Worm (Caenorhabditis elegans): ENCODE measurements around the gene E04F6.6.

Gene E04F6.6

ce11 chrII:7165749-7166148 is 33.6 kb downstream of the E04F6.6 start, which contains the start of gene mfsd-13.2:
mfsd-13.2 (minus strand) TSS chrII:7165849.
- peak in 1 of 2 experiments; percentile 76 for TF ChIP-seq unc-62 (GFP tag; optimal IDR thresholded peaks at IDR 0.05 in 1 of 2)
- TF ChIP-seq unc-62 (tag; optimal IDR thresholded peaks at IDR 0.05), result no peak
- no peak for TF ChIP-seq F26F4.8 (GFP tag; conservative IDR thresholded peaks at IDR 0.05)
- no peak for TF ChIP-seq lin-38 (GFP tag; IDR thresholded peaks at IDR 0.05)

- TF ChIP-seq nhr-11 (tag; optimal IDR thresholded peaks at IDR 0.05) (no peak), unc-62 (GFP tag; optimal IDR thresholded peaks at IDR 0.05 in 1 of 2) (peak in 1 of 2 experiments; percentile 30), unc-62 (tag; optimal IDR thresholded peaks at IDR 0.05) (no peak)
Observed at ce11 chrII:7161512-7161911, 37.9 kb downstream of the E04F6.6 start, which contains the start of gene C27H5.12. C27H5.12 (minus strand) TSS chrII:7161612.

ce11 chrII:7157415-7157814 is 42.0 kb downstream of the E04F6.6 start:
- TF ChIP-seq dmd-6 (GFP tag; IDR thresholded peaks at IDR 0.05) (peak; percentile 78), snpc-1.2 (GFP tag; IDR thresholded peaks at IDR 0.05) (no peak), daf-19 (GFP tag; conservative IDR thresholded peaks at IDR 0.05) (no peak), T20F7.1 (GFP tag; optimal IDR thresholded peaks at IDR 0.05) (peak; percentile 11), nhr-237 (tag; optimal IDR thresholded peaks at IDR 0.05) (no peak), nhr-48 (tag; optimal IDR thresholded peaks at IDR 0.05) (peak; percentile 19), mxl-3 (GFP tag; optimal IDR thresholded peaks at IDR 0.05) (peak; percentile 33), dve-1 (tag; optimal IDR thresholded peaks at IDR 0.05; ENCODE audit: insufficient read depth) (peak; percentile 57), lim-7 (GFP tag; IDR thresholded peaks at IDR 0.05) (no peak), nhr-111 (GFP tag; optimal IDR thresholded peaks at IDR 0.05) (no peak), mxl-2 (GFP tag; conservative IDR thresholded peaks at IDR 0.05) (peak; percentile 79; the same call in 1 of the 2 replicates), pqm-1 (tag; optimal IDR thresholded peaks at IDR 0.05) (peak; percentile 69), lir-3 (tag; optimal IDR thresholded peaks at IDR 0.05) (no peak), Y75B8A.6 (GFP tag; IDR thresholded peaks at IDR 0.05) (no peak), ces-1 (GFP tag; optimal IDR thresholded peaks at IDR 0.05) (no peak), daf-16 (GFP tag; optimal IDR thresholded peaks at IDR 0.05) (no peak), daf-16 (tag; optimal IDR thresholded peaks at IDR 0.05) (peak; percentile 95), nhr-77 (tag; optimal IDR thresholded peaks at IDR 0.05) (peak; percentile 68), jun-1 (tag; optimal IDR thresholded peaks at IDR 0.05) (no peak), ceh-44 (GFP tag; IDR thresholded peaks at IDR 0.05) (no peak), hlh-30 (tag; optimal IDR thresholded peaks at IDR 0.05; ENCODE audit: insufficient read depth) (peak; percentile 25), zip-11 (GFP tag; IDR thresholded peaks at IDR 0.05) (no peak), nhr-41 (GFP tag; IDR thresholded peaks at IDR 0.05) (no peak), php-3 (GFP tag; IDR thresholded peaks at IDR 0.05) (peak; percentile 68), mdl-1 (tag; optimal IDR thresholded peaks at IDR 0.05) (peak in 1 of 2 experiments; percentile 39), set-16 (GFP tag; IDR thresholded peaks at IDR 0.05) (no peak), lin-13 (GFP tag; optimal IDR thresholded peaks at IDR 0.05) (no peak), lsy-2 (tag; optimal IDR thresholded peaks at IDR 0.05) (peak in 1 of 2 experiments; percentile 36), ceh-82 (tag; optimal IDR thresholded peaks at IDR 0.05) (no peak), attf-4 (tag; optimal IDR thresholded peaks at IDR 0.05) (no peak), ceh-32 (tag; optimal IDR thresholded peaks at IDR 0.05; ENCODE audit: poor library complexity) (no peak), ZK546.5 (tag; optimal IDR thresholded peaks at IDR 0.05) (no peak), F37D6.2 (tag; optimal IDR thresholded peaks at IDR 0.05) (no peak), unc-39 (tag; optimal IDR thresholded peaks at IDR 0.05) (no peak), nhr-28 (tag; optimal IDR thresholded peaks at IDR 0.05) (peak; percentile 93), spr-3 (GFP tag; optimal IDR thresholded peaks at IDR 0.05) (no peak), pha-4 (GFP tag; IDR thresholded peaks at IDR 0.05) (no peak), pha-4 (tag; optimal IDR thresholded peaks at IDR 0.05) (peak; percentile 42), hlh-11 (tag; optimal IDR thresholded peaks at IDR 0.05) (peak; percentile 75), unc-62 (GFP tag; optimal IDR thresholded peaks at IDR 0.05 in 1 of 2) (peak in 1 of 2 experiments; percentile 69), unc-62 (tag; optimal IDR thresholded peaks at IDR 0.05) (no peak)

Data from whole organism, L4 larva.